Worm (Caenorhabditis elegans): ENCODE measurements around the gene Y39B6A.34.

DNA sequence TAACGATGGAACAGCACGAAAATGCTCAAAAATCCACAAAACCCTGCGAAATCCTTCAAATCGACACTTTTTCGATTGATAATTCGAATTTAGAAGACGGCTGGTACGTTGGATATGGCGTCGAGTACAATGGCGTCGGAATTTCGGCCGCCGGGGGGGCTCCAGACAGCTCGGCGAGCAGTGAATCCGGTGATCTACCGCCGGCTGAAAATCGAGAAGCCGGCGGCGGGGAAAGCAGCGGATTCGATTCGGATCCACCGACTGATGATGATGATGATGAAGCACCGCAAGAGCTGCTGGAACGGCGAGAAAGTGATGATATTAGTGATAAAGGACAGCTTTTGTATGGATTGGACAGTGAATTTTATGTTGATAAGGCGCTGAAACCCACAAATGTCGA lies 9.9 kb upstream of the Y39B6A.34 start:
- TF ChIP-seq ces-1 (GFP tag; optimal IDR thresholded peaks at IDR 0.05) = no peak
- TF ChIP-seq pha-4 (tag; optimal IDR thresholded peaks at IDR 0.05) = no peak
